Fruit fly (Drosophila melanogaster) whole organism, embryonic: ENCODE results near the gene CG46458.

Experiments used
- CG12155 ChIP-seq: fragments of 200-800 bp; sonication (Bioruptor generic); optimal IDR thresholded peaks from 3 replicates; lab custom pipeline; 2016; ENCODE audit warnings: missing biosample characterization, missing genetic modification characterization
- CG3995 ChIP-seq: fragments of 200-800 bp; sonication (Bioruptor generic); optimal IDR thresholded peaks from 3 replicates; lab custom pipeline; 2016; ENCODE audit warnings: missing biosample characterization, missing genetic modification characterization
- Hr39 ChIP-seq: fragments of >200 bp; optimal IDR thresholded peaks from 2 replicates; lab custom pipeline; 2017
- Mrtf ChIP-seq: fragments of 200-800 bp; sonication (Bioruptor generic); IDR thresholded peaks from 3 replicates; pipeline ENCODE4 v1.3.6; 2022; ENCODE audit warnings: missing biosample characterization, missing genetic modification characterization
- Spps ChIP-seq: fragments of 200-800 bp; sonication (Bioruptor generic); optimal IDR thresholded peaks from 2 replicates; lab custom pipeline; 2018; ENCODE audit warnings: missing biosample characterization, mild to moderate bottlenecking, missing genetic modification characterization
- ato ChIP-seq: fragments of 200-800 bp; sonication (Bioruptor generic); IDR thresholded peaks from 2 replicates; pipeline ENCODE4 v1.3.6; 2022; ENCODE audit warnings: missing biosample characterization, missing genetic modification characterization; ENCODE audit not compliant: partially characterized antibody
- shn ChIP-seq: fragments of 200-800 bp; sonication (Bioruptor generic); optimal IDR thresholded peaks from 3 replicates; lab custom pipeline; 2016; ENCODE audit warnings: missing biosample characterization, missing genetic modification characterization

- TF ChIP-seq ato (GFP tag; lab: Robert Waterston, UW) (no peak), Hr39 (no peak), CG3995 (GFP tag; lab: Kevin White, UChicago) (no peak), CG12155 (GFP tag; lab: Kevin White, UChicago) (no peak), shn (GFP tag; lab: Kevin White, UChicago) (no peak), Mrtf (GFP tag; lab: Robert Waterston, UW) (no peak), Spps (tag; lab: Kevin White, UChicago) (no peak)
Measured at dm6 chr3R:6904299-6904698, 53.9 kb downstream of the CG46458 start.
